Worm (Caenorhabditis elegans): ENCODE measurements around the gene T25B9.9.

ce11 chrIV:10764206-10764605, 5.2 kb upstream of the T25B9.9 start, which contains the start of gene T25B9.11:
- TF ChIP-seq ceh-39 (tag; optimal IDR thresholded peaks at IDR 0.05) (no peak), nhr-76 (tag; optimal IDR thresholded peaks at IDR 0.05) (no peak), lin-13 (tag; optimal IDR thresholded peaks at IDR 0.05) (no peak), elt-3 (tag; optimal IDR thresholded peaks at IDR 0.05) (no peak), blmp-1 (tag; optimal IDR thresholded peaks at IDR 0.05) (no peak), unc-39 (tag; optimal IDR thresholded peaks at IDR 0.05) (no peak)

Measured in whole organism, mixed stage, embryonic.